Fruit fly (Drosophila melanogaster) whole organism, prepupa: ENCODE results near the gene ssp2.

Experiments
- Blimp-1 ChIP-seq: fragments of 200-800 bp; sonication (Bioruptor generic); optimal IDR thresholded peaks from 3 replicates; lab custom pipeline; 2017; ENCODE audit warnings: missing biosample characterization, missing genetic modification characterization, mild to moderate bottlenecking, moderate library complexity, missing genetic modification reagents
- CG10631 ChIP-seq: fragments of 200-800 bp; sonication (Bioruptor generic); optimal IDR thresholded peaks from 2 replicates; lab custom pipeline; 2016; ENCODE audit warnings: missing biosample characterization, missing genetic modification characterization
- CG11294 ChIP-seq: fragments of 200-800 bp; sonication (Bioruptor generic); IDR thresholded peaks from 2 replicates; pipeline ENCODE4 v1.3.6; 2022; ENCODE audit warnings: missing biosample characterization, missing genetic modification characterization
- CG1621 ChIP-seq: fragments of 200-800 bp; sonication (Bioruptor generic); optimal IDR thresholded peaks from 3 replicates; lab custom pipeline; 2018; ENCODE audit warnings: missing biosample characterization, mild to moderate bottlenecking, missing genetic modification characterization
- CG4318 ChIP-seq: fragments of 200-800 bp; sonication (Bioruptor generic); optimal IDR thresholded peaks from 3 replicates; lab custom pipeline; 2017; ENCODE audit warnings: missing biosample characterization, mild to moderate bottlenecking, missing genetic modification characterization
- CG6808 ChIP-seq: fragments of 200-800 bp; sonication (Bioruptor generic); optimal IDR thresholded peaks from 3 replicates; lab custom pipeline; 2017; ENCODE audit warnings: missing biosample characterization, missing genetic modification characterization, mild to moderate bottlenecking, moderate library complexity, missing genetic modification reagents
- Eip93F ChIP-seq: fragments of 200-800 bp; sonication (Bioruptor generic); optimal IDR thresholded peaks from 2 replicates; lab custom pipeline; 2016; ENCODE audit warnings: missing biosample characterization, mild to moderate bottlenecking, missing genetic modification characterization
- Hr4 ChIP-seq: fragments of 200-800 bp; sonication (Bioruptor generic); optimal IDR thresholded peaks from 3 replicates; lab custom pipeline; 2016; ENCODE audit warnings: missing biosample characterization, missing genetic modification characterization
- Met ChIP-seq: fragments of 200-800 bp; sonication (Bioruptor generic); optimal IDR thresholded peaks from 3 replicates; lab custom pipeline; 2016; ENCODE audit warnings: missing biosample characterization, missing genetic modification characterization
- OdsH ChIP-seq: fragments of 200-800 bp; sonication (Bioruptor generic); optimal IDR thresholded peaks from 3 replicates; lab custom pipeline; 2016; ENCODE audit warnings: missing biosample characterization, missing genetic modification characterization
- fd85E ChIP-seq: fragments of 200-800 bp; sonication (Bioruptor generic); optimal IDR thresholded peaks from 3 replicates; lab custom pipeline; 2016; ENCODE audit warnings: missing biosample characterization, missing genetic modification characterization
- salr ChIP-seq, 2 experiments: fragments of 200-800 bp; sonication (Bioruptor generic); optimal IDR thresholded peaks; 3 replicates each; lab custom pipeline; 2016 to 2018; ENCODE audit warnings: missing biosample characterization in 2 of 2, missing genetic modification characterization in 2 of 2, mild to moderate bottlenecking in 1 of 2
- svp ChIP-seq: fragments of 200-800 bp; sonication (Bioruptor generic); peaks from one replicate; lab custom pipeline; 2016; ENCODE audit warnings: missing biosample characterization, missing genetic modification characterization
- vri ChIP-seq: fragments of 200-800 bp; sonication (Bioruptor generic); optimal IDR thresholded peaks from 3 replicates; lab custom pipeline; 2016; ENCODE audit warnings: missing biosample characterization, mild to moderate bottlenecking, missing genetic modification characterization

dm6 chr3L:13936771-13937170 lies 28.2 kb upstream of the ssp2 start:
- TF ChIP-seq CG4318 (GFP tag; lab: Kevin White, UChicago) (no peak), CG6808 (no peak), salr (GFP tag; optimal IDR thresholded peaks at IDR 0.05; lab: Kevin White, UChicago) (no peak), Hr4 (GFP tag; lab: Kevin White, UChicago) (no peak), CG10631 (GFP tag; lab: Kevin White, UChicago) (no peak), fd85E (GFP tag; lab: Kevin White, UChicago) (no peak), vri (no peak), CG11294 (GFP tag; lab: Robert Waterston, UW) (no peak; the same call in 1 of the 2 replicates), Eip93F (GFP tag; lab: Kevin White, UChicago) (no peak), svp (GFP tag; lab: Kevin White, UChicago) (no peak), Met (GFP tag; lab: Kevin White, UChicago) (no peak), Blimp-1 (no peak), CG1621 (no peak), OdsH (GFP tag; lab: Kevin White, UChicago) (no peak)
